Fruit fly (Drosophila melanogaster) whole organism, prepupa: ENCODE data around the gene CG15020.

ENCODE experiments used
- Blimp-1 ChIP-seq: fragments of 200-800 bp; sonication (Bioruptor generic); optimal IDR thresholded peaks from 3 replicates; lab custom pipeline; 2017; ENCODE audit warnings: missing biosample characterization, missing genetic modification characterization, mild to moderate bottlenecking, moderate library complexity, missing genetic modification reagents
- CG16779 ChIP-seq: fragments of 200-800 bp; sonication (Bioruptor generic); optimal IDR thresholded peaks from 3 replicates; lab custom pipeline; 2017; ENCODE audit warnings: missing biosample characterization, mild to moderate bottlenecking, missing genetic modification characterization
- Sox102F ChIP-seq: fragments of 200-800 bp; sonication (Bioruptor generic); optimal IDR thresholded peaks from 2 replicates; lab custom pipeline; 2016; ENCODE audit warnings: missing biosample characterization, mild to moderate bottlenecking, missing genetic modification characterization

DNA sequence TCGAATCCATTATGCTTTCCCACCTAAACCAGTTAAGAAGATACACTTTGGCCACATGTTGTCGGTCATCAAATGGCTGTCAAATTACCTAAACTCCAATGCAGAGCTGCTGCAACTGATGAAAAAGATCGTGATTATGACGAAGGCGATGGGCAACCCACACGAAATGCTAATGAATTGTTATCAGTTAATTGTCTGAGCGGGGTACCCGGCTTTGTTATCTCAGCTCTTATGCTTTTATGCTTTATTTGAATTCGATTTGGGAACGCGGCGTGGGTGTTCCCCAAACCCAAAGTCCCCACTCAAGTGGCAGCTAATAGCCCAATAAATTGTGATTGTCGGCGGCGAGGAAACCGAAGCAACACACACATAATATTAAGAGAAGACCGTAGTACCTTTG is 38.9 kb upstream of the CG15020 start:
- no peak for TF ChIP-seq CG16779 (tag; lab: Kevin White, UChicago)
- TF ChIP-seq Sox102F (GFP tag; lab: Kevin White, UChicago), result no peak
- no peak for TF ChIP-seq Blimp-1 (GFP tag; lab: Kevin White, UChicago)
